Worm (Caenorhabditis elegans) whole organism, L4 larva: ENCODE results near the gene C35A5.4.

ENCODE experiments used
- R02D3.7 ChIP-seq: fragments of 150-350 bp; sonication (generic microtip); optimal IDR thresholded peaks from 3 replicates; lab custom pipeline; 2014; ENCODE audit warnings: missing biosample characterization, missing genetic modification characterization
- ceh-82 ChIP-seq: sonication (generic microtip); optimal IDR thresholded peaks from 2 replicates; lab custom pipeline; 2017; ENCODE audit warnings: missing biosample characterization, missing genetic modification characterization
- ces-1 ChIP-seq: fragments of 150-350 bp; sonication (generic microtip); optimal IDR thresholded peaks from 4 replicates; lab custom pipeline; 2014; ENCODE audit warnings: missing biosample characterization, missing genetic modification reagents, missing genetic modification characterization
- daf-12 ChIP-seq: fragments of 150-350 bp; optimal IDR thresholded peaks from 2 replicates; lab custom pipeline; 2014; ENCODE audit warnings: missing biosample characterization, missing genetic modification reagents, missing genetic modification characterization
- dve-1 ChIP-seq: sonication (generic microtip); optimal IDR thresholded peaks from 2 replicates; lab custom pipeline; 2017; ENCODE audit warnings: antibody characterized with exemption, mild to moderate bottlenecking, missing genetic modification characterization, missing compliant biosample characterization; ENCODE audit not compliant: insufficient read depth
- lin-15B ChIP-seq: fragments of 150-350 bp; sonication (generic microtip); optimal IDR thresholded peaks from 3 replicates; lab custom pipeline; 2014; ENCODE audit warnings: missing biosample characterization, missing genetic modification characterization
- lir-3 ChIP-seq: sonication (generic microtip); optimal IDR thresholded peaks from 2 replicates; lab custom pipeline; 2016; ENCODE audit warnings: mild to moderate bottlenecking, missing genetic modification characterization, missing compliant biosample characterization
- mdl-1 ChIP-seq, 2 experiments: fragments of 150-350 bp in 1 of 2; sonication (generic microtip) in 1 of 2; optimal IDR thresholded peaks; 2 replicates each; lab custom pipeline; 2014 to 2017; ENCODE audit warnings: missing biosample characterization in 2 of 2, missing genetic modification characterization in 2 of 2
- mep-1 ChIP-seq: fragments of 150-350 bp; sonication (generic microtip); optimal IDR thresholded peaks from 3 replicates; lab custom pipeline; 2014; ENCODE audit warnings: missing biosample characterization, missing genetic modification characterization
- nhr-28 ChIP-seq: fragments of 150-350 bp; optimal IDR thresholded peaks from 2 replicates; lab custom pipeline; 2014; ENCODE audit warnings: missing biosample characterization, missing genetic modification characterization
- nhr-48 ChIP-seq: sonication (generic microtip); optimal IDR thresholded peaks from 2 replicates; lab custom pipeline; 2016; ENCODE audit warnings: mild to moderate bottlenecking, missing genetic modification characterization, missing compliant biosample characterization
- nhr-77 ChIP-seq: fragments of 150-350 bp; optimal IDR thresholded peaks from 2 replicates; lab custom pipeline; 2014; ENCODE audit warnings: missing biosample characterization, missing genetic modification characterization
- vab-7 ChIP-seq: fragments of 200-800 bp; sonication (Bioruptor generic); IDR thresholded peaks from 2 replicates; pipeline ENCODE4 v1.3.6; 2022; ENCODE audit warnings: missing genetic modification reagents, missing genetic modification characterization, missing compliant biosample characterization
- zag-1 ChIP-seq: fragments of 150-350 bp; optimal IDR thresholded peaks from 2 replicates; lab custom pipeline; 2014; ENCODE audit warnings: missing biosample characterization, missing genetic modification characterization

ce11 chrV:10546749-10547148 is 49.9 kb downstream of the C35A5.4 start, which contains the start of gene F25D1.5:
- no peak for TF ChIP-seq R02D3.7 (tag; lab: Kevin White, UChicago)
- TF ChIP-seq mdl-1 (tag; optimal IDR thresholded peaks at IDR 0.05; lab: Kevin White, UChicago) = no peak
- no peak for TF ChIP-seq lir-3
- TF ChIP-seq nhr-77 (tag; lab: Kevin White, UChicago) = peak; percentile 98
- TF ChIP-seq dve-1 (tag; lab: Kevin White, UChicago) = no peak
- TF ChIP-seq mep-1 (tag; lab: Kevin White, UChicago) = no peak
- TF ChIP-seq nhr-48 (tag; lab: Kevin White, UChicago) = no peak
- TF ChIP-seq zag-1 (tag; lab: Kevin White, UChicago) = no peak
- peak; percentile 98 for TF ChIP-seq nhr-28 (tag; lab: Kevin White, UChicago)
- TF ChIP-seq vab-7 (GFP tag; lab: Robert Waterston, UW) = no peak
- no peak for TF ChIP-seq ces-1
- TF ChIP-seq daf-12 (tag; lab: Kevin White, UChicago) = no peak
- no peak for TF ChIP-seq ceh-82
- TF ChIP-seq lin-15B (tag; lab: Kevin White, UChicago) = no peak
